Fruit fly (Drosophila melanogaster) whole organism, embryonic: ENCODE measurements around the gene CG6749.

Experiments used
- Abd-B ChIP-seq: fragments of 200-800 bp; sonication (Bioruptor generic); optimal IDR thresholded peaks from 2 replicates; lab custom pipeline; 2018; ENCODE audit warnings: missing biosample characterization, mild to moderate bottlenecking, missing genetic modification characterization, moderate library complexity
- Atf-2 ChIP-seq: fragments of 200-800 bp; sonication (Bioruptor generic); optimal IDR thresholded peaks from 2 replicates; lab custom pipeline; 2016; ENCODE audit warnings: missing biosample characterization, missing genetic modification characterization
- Bdp1 ChIP-seq: fragments of 200-800 bp; sonication (Bioruptor generic); optimal IDR thresholded peaks from 3 replicates; lab custom pipeline; 2016; ENCODE audit warnings: missing biosample characterization, missing genetic modification characterization
- CG10209 ChIP-seq: fragments of 200-800 bp; sonication (Bioruptor generic); optimal IDR thresholded peaks from 3 replicates; lab custom pipeline; 2017; ENCODE audit warnings: missing biosample characterization, mild to moderate bottlenecking, missing genetic modification characterization, missing genetic modification reagents
- CG10267 ChIP-seq: fragments of 200-800 bp; sonication (Bioruptor generic); optimal IDR thresholded peaks from 2 replicates; lab custom pipeline; 2018; ENCODE audit warnings: missing biosample characterization, mild to moderate bottlenecking, missing genetic modification characterization, moderate library complexity
- CG10959 ChIP-seq: fragments of 200-800 bp; sonication (Bioruptor generic); IDR thresholded peaks from 2 replicates; pipeline ENCODE4 v1.3.6; 2022; ENCODE audit warnings: missing biosample characterization, missing genetic modification characterization
- CG11247 ChIP-seq: fragments of 200-800 bp; sonication (Bioruptor generic); IDR thresholded peaks from 2 replicates; pipeline ENCODE4 v1.3.6; 2022; ENCODE audit warnings: missing biosample characterization, missing genetic modification characterization
- CG12071 ChIP-seq: fragments of 200-800 bp; sonication (Bioruptor generic); optimal IDR thresholded peaks from 3 replicates; lab custom pipeline; 2018; ENCODE audit warnings: missing biosample characterization, mild to moderate bottlenecking, missing genetic modification characterization
- CG12942 ChIP-seq: fragments of 200-800 bp; sonication (Bioruptor generic); optimal IDR thresholded peaks from 3 replicates; lab custom pipeline; 2016; ENCODE audit warnings: missing biosample characterization, missing genetic modification characterization
- CG13624 ChIP-seq: fragments of 200-800 bp; sonication (Bioruptor generic); optimal IDR thresholded peaks from 2 replicates; lab custom pipeline; 2016; ENCODE audit warnings: missing biosample characterization, missing genetic modification characterization
- CG13775 ChIP-seq: fragments of 200-800 bp; sonication (Bioruptor generic); optimal IDR thresholded peaks from 3 replicates; lab custom pipeline; 2017; ENCODE audit warnings: missing biosample characterization, mild to moderate bottlenecking, missing genetic modification characterization
- CG14710 ChIP-seq: fragments of 200-800 bp; sonication (Bioruptor generic); optimal IDR thresholded peaks from 3 replicates; lab custom pipeline; 2019; ENCODE audit warnings: missing biosample characterization, mild to moderate bottlenecking, missing genetic modification characterization, moderate library complexity
- CG1529 ChIP-seq: fragments of 200-800 bp; sonication (Bioruptor generic); optimal IDR thresholded peaks from 3 replicates; lab custom pipeline; 2018; ENCODE audit warnings: missing biosample characterization, missing genetic modification characterization
- CG1647 ChIP-seq: fragments of 200-800 bp; sonication (Bioruptor generic); optimal IDR thresholded peaks from 3 replicates; lab custom pipeline; 2016; ENCODE audit warnings: missing biosample characterization, missing genetic modification characterization
- CG32772 ChIP-seq: fragments of 200-800 bp; sonication (Bioruptor generic); IDR thresholded peaks from 2 replicates; pipeline ENCODE4 v1.3.6; 2022; ENCODE audit warnings: missing biosample characterization, missing genetic modification characterization
- CG34376 ChIP-seq: fragments of 200-800 bp; sonication (Bioruptor generic); optimal IDR thresholded peaks from 2 replicates; lab custom pipeline; 2018; ENCODE audit warnings: missing biosample characterization, mild to moderate bottlenecking, missing genetic modification characterization
- CG3995 ChIP-seq: fragments of 200-800 bp; sonication (Bioruptor generic); optimal IDR thresholded peaks from 3 replicates; lab custom pipeline; 2016; ENCODE audit warnings: missing biosample characterization, missing genetic modification characterization
- CG4360 ChIP-seq: fragments of 200-800 bp; sonication (Bioruptor generic); IDR thresholded peaks from 2 replicates; pipeline ENCODE4 v1.3.6; 2022; ENCODE audit warnings: missing biosample characterization, missing genetic modification characterization
- CG4854 ChIP-seq: fragments of 200-800 bp; sonication (Bioruptor generic); optimal IDR thresholded peaks from 2 replicates; lab custom pipeline; 2016; ENCODE audit warnings: missing biosample characterization, missing genetic modification characterization, inconsistent platforms
- CG6813 ChIP-seq: fragments of 200-800 bp; sonication (Bioruptor generic); optimal IDR thresholded peaks from 2 replicates; lab custom pipeline; 2017; ENCODE audit warnings: missing biosample characterization, missing genetic modification characterization, mild to moderate bottlenecking, moderate library complexity, missing genetic modification reagents
- CG6854 ChIP-seq: fragments of 200-800 bp; sonication (Bioruptor generic); optimal IDR thresholded peaks from 3 replicates; lab custom pipeline; 2017; ENCODE audit warnings: missing biosample characterization, mild to moderate bottlenecking, missing genetic modification characterization
- CG7963 ChIP-seq: fragments of 200-800 bp; sonication (Bioruptor generic); IDR thresholded peaks from 3 replicates; pipeline ENCODE4 v1.3.6; 2022; ENCODE audit warnings: missing biosample characterization, missing genetic modification characterization; ENCODE audit not compliant: partially characterized antibody
- CG8765 ChIP-seq: fragments of 200-800 bp; sonication (Bioruptor generic); IDR thresholded peaks from 2 replicates; pipeline ENCODE4 v1.3.6; 2022; ENCODE audit warnings: missing biosample characterization, missing genetic modification characterization
- CG8924 ChIP-seq: fragments of 200-800 bp; optimal IDR thresholded peaks from 3 replicates; lab custom pipeline; 2019; ENCODE audit warnings: missing biosample characterization, mild to moderate bottlenecking, missing genetic modification characterization, moderate library complexity
- CG9609 ChIP-seq: fragments of 200-800 bp; sonication (Bioruptor generic); optimal IDR thresholded peaks from 3 replicates; lab custom pipeline; 2016; ENCODE audit warnings: missing biosample characterization, missing genetic modification characterization
- Doc2 ChIP-seq: fragments of 200-800 bp; sonication (Bioruptor generic); IDR thresholded peaks from 2 replicates; pipeline ENCODE4 v1.3.6; 2022; ENCODE audit warnings: missing biosample characterization, missing genetic modification characterization
- E2f1 ChIP-seq: fragments of 200-800 bp; sonication (Bioruptor generic); IDR thresholded peaks from 2 replicates; pipeline ENCODE4 v1.3.6; 2022; ENCODE audit warnings: missing biosample characterization, missing genetic modification characterization
- Eip74EF ChIP-seq, 2 experiments: fragments of 200-800 bp in 1 of 2; fragments of >200 bp in 1 of 2; sonication (Bioruptor generic) in 1 of 2; optimal IDR thresholded peaks; 2 replicates each; lab custom pipeline; 2017 to 2019; ENCODE audit warnings: missing biosample characterization in 2 of 2, missing genetic modification characterization in 2 of 2, mild to moderate bottlenecking in 1 of 2, moderate library complexity in 1 of 2
- Ets65A ChIP-seq: fragments of 200-800 bp; sonication (Bioruptor generic); peaks from one replicate; lab custom pipeline; 2016; ENCODE audit warnings: missing biosample characterization, missing genetic modification characterization
- Hr39 ChIP-seq: fragments of >200 bp; optimal IDR thresholded peaks from 2 replicates; lab custom pipeline; 2017
- Jarid2 ChIP-seq: fragments of 200-800 bp; sonication (Bioruptor generic); optimal IDR thresholded peaks from 3 replicates; lab custom pipeline; 2017; ENCODE audit warnings: mild to moderate bottlenecking, missing biosample characterization, missing genetic modification reagents, missing genetic modification characterization
- Mad ChIP-seq: fragments of 200-800 bp; sonication (Bioruptor generic); optimal IDR thresholded peaks from 2 replicates; lab custom pipeline; 2016; ENCODE audit warnings: missing biosample characterization, missing genetic modification characterization
- Myb ChIP-seq: fragments of 200-800 bp; sonication (Bioruptor generic); optimal IDR thresholded peaks from 2 replicates; lab custom pipeline; 2016; ENCODE audit warnings: missing biosample characterization, missing genetic modification characterization
- NC2β ChIP-seq: fragments of 200-800 bp; sonication (Bioruptor generic); optimal IDR thresholded peaks from 2 replicates; lab custom pipeline; 2016; ENCODE audit warnings: missing biosample characterization, missing genetic modification characterization
- Nf-YB ChIP-seq: fragments of 200-800 bp; sonication (Bioruptor generic); optimal IDR thresholded peaks from 3 replicates; lab custom pipeline; 2019; ENCODE audit warnings: missing biosample characterization, mild to moderate bottlenecking, missing genetic modification characterization, moderate library complexity
- NfI ChIP-seq: fragments of 200-800 bp; sonication (Bioruptor generic); optimal IDR thresholded peaks from 3 replicates; lab custom pipeline; 2018; ENCODE audit warnings: missing biosample characterization, mild to moderate bottlenecking, missing genetic modification characterization, moderate library complexity
- Scr ChIP-seq: fragments of 200-800 bp; sonication (Bioruptor generic); IDR thresholded peaks from 2 replicates; pipeline ENCODE4 v1.3.6; 2022; ENCODE audit warnings: missing biosample characterization, missing genetic modification characterization; ENCODE audit not compliant: partially characterized antibody
- Sry-β ChIP-seq: fragments of 200-800 bp; sonication (Bioruptor generic); optimal IDR thresholded peaks from 2 replicates; lab custom pipeline; 2018; ENCODE audit warnings: missing biosample characterization, mild to moderate bottlenecking, missing genetic modification characterization, moderate library complexity
- Usf ChIP-seq: fragments of 200-800 bp; sonication (Bioruptor generic); optimal IDR thresholded peaks from 2 replicates; lab custom pipeline; 2017; ENCODE audit warnings: missing genotype, missing biosample characterization, missing genetic modification characterization
- YL-1 ChIP-seq: fragments of 200-800 bp; sonication (Bioruptor generic); optimal IDR thresholded peaks from 3 replicates; lab custom pipeline; 2017; ENCODE audit warnings: missing biosample characterization, mild to moderate bottlenecking, missing genetic modification characterization
- ato ChIP-seq: fragments of 200-800 bp; sonication (Bioruptor generic); IDR thresholded peaks from 2 replicates; pipeline ENCODE4 v1.3.6; 2022; ENCODE audit warnings: missing biosample characterization, missing genetic modification characterization; ENCODE audit not compliant: partially characterized antibody
- fru ChIP-seq: fragments of >200 bp; optimal IDR thresholded peaks from 2 replicates; lab custom pipeline; 2017
- grau ChIP-seq: fragments of 200-800 bp; optimal IDR thresholded peaks from 3 replicates; lab custom pipeline; 2019; ENCODE audit warnings: missing biosample characterization, mild to moderate bottlenecking, missing genetic modification characterization, moderate library complexity
- kni ChIP-seq: fragments of 200-800 bp; sonication (Bioruptor generic); optimal IDR thresholded peaks from 3 replicates; lab custom pipeline; 2017; ENCODE audit warnings: mild to moderate bottlenecking, missing biosample characterization, missing genetic modification reagents, missing genetic modification characterization
- lmd ChIP-seq: fragments of 200-800 bp; sonication (Bioruptor generic); IDR thresholded peaks from 2 replicates; pipeline ENCODE4 v1.3.6; 2022; ENCODE audit warnings: missing biosample characterization, missing genetic modification characterization
- psq ChIP-seq: fragments of 200-800 bp; sonication (Bioruptor generic); optimal IDR thresholded peaks from 2 replicates; lab custom pipeline; 2017; ENCODE audit warnings: missing biosample characterization, missing genetic modification characterization
- stc ChIP-seq: fragments of 200-800 bp; sonication (Bioruptor generic); IDR thresholded peaks from 2 replicates; pipeline ENCODE4 v1.3.6; 2022; ENCODE audit warnings: missing biosample characterization, missing genetic modification characterization
- tin ChIP-seq: fragments of 200-800 bp; sonication (Bioruptor generic); optimal IDR thresholded peaks from 3 replicates; lab custom pipeline; 2016; ENCODE audit warnings: missing biosample characterization, missing genetic modification characterization
- twi ChIP-seq: fragments of 200-800 bp; optimal IDR thresholded peaks from 2 replicates; lab custom pipeline; 2019; ENCODE audit warnings: missing biosample characterization, mild to moderate bottlenecking, missing genetic modification characterization, moderate library complexity
- wdn ChIP-seq: fragments of 200-800 bp; sonication (Bioruptor generic); IDR thresholded peaks from 2 replicates; pipeline ENCODE4 v1.3.6; 2022; ENCODE audit warnings: missing biosample characterization, missing genetic modification characterization
- yki ChIP-seq: fragments of >200 bp; optimal IDR thresholded peaks from 3 replicates; lab custom pipeline; 2018

Gene CG6749

dm6 chr3L:9692892-9693551 lies 40.6 kb downstream of the CG6749 start (continued):
- no peak for TF ChIP-seq CG7963
- peak in 1 of 2 experiments; percentile 95 for TF ChIP-seq Eip74EF (GFP tag; optimal IDR thresholded peaks at IDR 0.05; lab: Kevin White, UChicago)
- TF ChIP-seq CG6854 (GFP tag; lab: Kevin White, UChicago), result peak; percentile 95
- TF ChIP-seq NfI, result peak; percentile 94
- no peak for TF ChIP-seq Scr
- TF ChIP-seq CG13624 (GFP tag; lab: Kevin White, UChicago), result peak; percentile 98
- TF ChIP-seq CG32772, result peak; percentile 86
- TF ChIP-seq CG11247, result peak; percentile 84
- TF ChIP-seq Hr39, result no peak
- peak; percentile 89 for TF ChIP-seq CG6813 (GFP tag; lab: Kevin White, UChicago)
- peak; percentile 97 for TF ChIP-seq CG13775 (GFP tag; lab: Kevin White, UChicago)
- peak; percentile 85 for TF ChIP-seq YL-1 (GFP tag; lab: Kevin White, UChicago)
- TF ChIP-seq kni (GFP tag; lab: Kevin White, UChicago), result peak; percentile 90
- TF ChIP-seq CG12942, result peak; percentile 92
- peak; percentile 90 for TF ChIP-seq Bdp1 (GFP tag; lab: Kevin White, UChicago)
- peak; percentile 94 for TF ChIP-seq CG4854 (GFP tag; lab: Kevin White, UChicago)
- TF ChIP-seq Mad (GFP tag; lab: Kevin White, UChicago), result peak; percentile 94
- TF ChIP-seq CG10267 (tag; lab: Kevin White, UChicago), result peak; percentile 89
- TF ChIP-seq Sry-β (GFP tag; lab: Kevin White, UChicago), result peak; percentile 58
- TF ChIP-seq CG1647 (GFP tag; lab: Kevin White, UChicago), result peak; percentile 95
- no peak for TF ChIP-seq CG4360
- no peak for TF ChIP-seq CG8765
- TF ChIP-seq Nf-YB, result peak; percentile 83
- TF ChIP-seq Usf (GFP tag; lab: Kevin White, UChicago), result peak; percentile 93
- TF ChIP-seq grau (tag; lab: Kevin White, UChicago), result peak; percentile 96
- TF ChIP-seq tin (GFP tag; lab: Kevin White, UChicago), result peak; percentile 96
- TF ChIP-seq fru, result no peak
- TF ChIP-seq CG1529, result peak; percentile 96
- TF ChIP-seq CG9609, result peak; percentile 97
- no peak for TF ChIP-seq yki (lab: Kevin White, UChicago)
- peak; percentile 86 for TF ChIP-seq Jarid2 (GFP tag; lab: Kevin White, UChicago)
- TF ChIP-seq CG10209 (GFP tag; lab: Kevin White, UChicago), result peak; percentile 97
- TF ChIP-seq Atf-2, result peak; percentile 98
- peak; percentile 82 for TF ChIP-seq E2f1 (GFP tag; lab: Robert Waterston, UW)
- TF ChIP-seq twi (tag; lab: Kevin White, UChicago), result peak; percentile 91
- no peak for TF ChIP-seq ato (GFP tag; lab: Robert Waterston, UW)
- TF ChIP-seq NC2β (GFP tag; lab: Kevin White, UChicago), result peak; percentile 94
- peak; percentile 81 for TF ChIP-seq CG12071
- peak; percentile 69 for TF ChIP-seq Doc2 (GFP tag; lab: Robert Waterston, UW)
- TF ChIP-seq CG14710 (tag; lab: Kevin White, UChicago), result peak; percentile 94
- peak; percentile 87 for TF ChIP-seq wdn (GFP tag; lab: Robert Waterston, UW)
- peak; percentile 95 for TF ChIP-seq Abd-B
- TF ChIP-seq Ets65A (GFP tag; lab: Kevin White, UChicago), result peak; percentile 100
- peak; percentile 74; the same call in 1 of the 2 replicates for TF ChIP-seq CG10959 (GFP tag; lab: Robert Waterston, UW)
- TF ChIP-seq CG3995 (GFP tag; lab: Kevin White, UChicago), result peak; percentile 76
- peak; percentile 84 for TF ChIP-seq psq (GFP tag; lab: Kevin White, UChicago)
- TF ChIP-seq stc (GFP tag; lab: Robert Waterston, UW), result peak; percentile 88
- TF ChIP-seq Myb (GFP tag; lab: Kevin White, UChicago), result peak; percentile 89
- TF ChIP-seq CG8924 (tag; lab: Kevin White, UChicago), result peak; percentile 97
- TF ChIP-seq lmd (GFP tag; lab: Robert Waterston, UW), result peak; percentile 93
- peak; percentile 94 for TF ChIP-seq CG34376
